Fruit fly (Drosophila melanogaster) whole organism, adult: ENCODE measurements around the gene CG7872.

Experiments
- CG12768 ChIP-seq: fragments of 200-800 bp; sonication (Bioruptor generic); optimal IDR thresholded peaks from 2 replicates; lab custom pipeline; 2017; ENCODE audit warnings: missing biosample characterization, missing genetic modification characterization, mild to moderate bottlenecking, moderate library complexity, missing genetic modification reagents
- CG33017 ChIP-seq: fragments of 200-800 bp; sonication (Bioruptor generic); optimal IDR thresholded peaks from 2 replicates; lab custom pipeline; 2018; ENCODE audit warnings: missing biosample characterization, mild to moderate bottlenecking, missing genetic modification characterization, moderate library complexity
- CG7045 ChIP-seq: fragments of 200-800 bp; sonication (Bioruptor generic); optimal IDR thresholded peaks from 2 replicates; lab custom pipeline; 2017; ENCODE audit warnings: missing biosample characterization, mild to moderate bottlenecking, missing genetic modification characterization
- Crg-1 ChIP-seq: fragments of 200-800 bp; sonication (Bioruptor generic); optimal IDR thresholded peaks from 2 replicates; lab custom pipeline; 2016; ENCODE audit warnings: missing biosample characterization, missing genetic modification characterization
- Mnt ChIP-seq: fragments of 200-800 bp; sonication (Bioruptor generic); optimal IDR thresholded peaks from 2 replicates; lab custom pipeline; 2016; ENCODE audit warnings: missing biosample characterization, mild to moderate bottlenecking, missing genetic modification characterization
- cic ChIP-seq: fragments of 200-800 bp; sonication (Bioruptor generic); optimal IDR thresholded peaks from 2 replicates; lab custom pipeline; 2017; ENCODE audit warnings: missing biosample characterization, mild to moderate bottlenecking, missing genetic modification characterization, moderate library complexity

dm6 chrX:15591721-15592491 lies 13.9 kb downstream of the CG7872 start:
- TF ChIP-seq CG33017 (tag; lab: Kevin White, UChicago) (no peak), Mnt (GFP tag; lab: Kevin White, UChicago) (no peak), cic (GFP tag; lab: Kevin White, UChicago) (no peak), CG12768 (GFP tag; lab: Kevin White, UChicago) (no peak), Crg-1 (GFP tag; lab: Kevin White, UChicago) (no peak), CG7045 (GFP tag; lab: Kevin White, UChicago) (no peak)
